Fruit fly (Drosophila melanogaster): ENCODE data around the gene CG4836.
A peak's percentile ranks its signal among the peaks of the same experiment; 100 is the strongest.

The CG4836 gene

dm6 chr3R:20027841-20028240, 14.2 kb downstream of the CG4836 start, which contains the start of the genes CG4424 and CG4854 (continued):
- TF ChIP-seq Max (GFP tag; optimal IDR thresholded peaks at IDR 0.05) (no peak), D19A (tag; optimal IDR thresholded peaks at IDR 0.05) (no peak), CG12769 (tag; optimal IDR thresholded peaks at IDR 0.05) (no peak), abd-A (tag; optimal IDR thresholded peaks at IDR 0.05) (no peak), CG6765 (GFP tag; optimal IDR thresholded peaks at IDR 0.05) (no peak), CG18764 (GFP tag; optimal IDR thresholded peaks at IDR 0.05) (no peak), ttk (GFP tag; IDR thresholded peaks at IDR 0.05) (no peak), shn (GFP tag; optimal IDR thresholded peaks at IDR 0.05) (no peak), CG9727 (GFP tag; optimal IDR thresholded peaks at IDR 0.05) (no peak), MBD-R2 (GFP tag; IDR thresholded peaks at IDR 0.05) (peak; percentile 96), chm (GFP tag; IDR thresholded peaks at IDR 0.05) (no peak), Dll (GFP tag; IDR thresholded peaks at IDR 0.05; ENCODE audit: partially characterized antibody) (peak; percentile 49; the same call in 2 of the 4 replicates), ATbp (GFP tag; optimal IDR thresholded peaks at IDR 0.05) (no peak), BEAF-32 (GFP tag; optimal IDR thresholded peaks at IDR 0.05) (peak; percentile 56), Abd-B (GFP tag; optimal IDR thresholded peaks at IDR 0.05) (peak; percentile 53), CG17385 (GFP tag; optimal IDR thresholded peaks at IDR 0.05) (peak; percentile 95), ci (GFP tag; IDR thresholded peaks at IDR 0.05) (0 out of 3 replicates have a peak, but pooled peaks have one; percentile 21), Sox100B (GFP tag; optimal IDR thresholded peaks at IDR 0.05) (no peak), sqz (GFP tag; optimal IDR thresholded peaks at IDR 0.05) (no peak), CG8765 (GFP tag; IDR thresholded peaks at IDR 0.05) (no peak), chif (GFP tag; optimal IDR thresholded peaks at IDR 0.05) (no peak), gce (GFP tag; IDR thresholded peaks at IDR 0.05) (no peak), kay (GFP tag; optimal IDR thresholded peaks at IDR 0.05) (no peak), Kr (GFP tag; optimal IDR thresholded peaks at IDR 0.05) (no peak), CG32772 (GFP tag; IDR thresholded peaks at IDR 0.05) (no peak)

- no peak for TF ChIP-seq Hr39 (optimal IDR thresholded peaks at IDR 0.05)
- no peak for TF ChIP-seq toy (GFP tag; IDR thresholded peaks at IDR 0.05)
- TF ChIP-seq Kr (GFP tag; optimal IDR thresholded peaks at IDR 0.05), result no peak
- no peak for TF ChIP-seq bowl (GFP tag; IDR thresholded peaks at IDR 0.05)
- TF ChIP-seq trh (GFP tag; optimal IDR thresholded peaks at IDR 0.05), result peak; percentile 26
- TF ChIP-seq CG7372 (GFP tag; IDR thresholded peaks at IDR 0.05), result peak; percentile 57
- no peak for TF ChIP-seq pros (GFP tag; optimal IDR thresholded peaks at IDR 0.05)
- peak; percentile 21 for TF ChIP-seq CG4617 (GFP tag; optimal IDR thresholded peaks at IDR 0.05; ENCODE audit: borderline replicate concordance)
- TF ChIP-seq lmd (GFP tag; IDR thresholded peaks at IDR 0.05), result peak; percentile 71
- no peak for TF ChIP-seq hth (optimal IDR thresholded peaks at IDR 0.05)
- TF ChIP-seq Gug (GFP tag; IDR thresholded peaks at IDR 0.05), result peak; percentile 87
- TF ChIP-seq CG12942 (GFP tag; optimal IDR thresholded peaks at IDR 0.05), result peak; percentile 64
- TF ChIP-seq CG8765 (GFP tag; IDR thresholded peaks at IDR 0.05), result peak; percentile 61
- TF ChIP-seq ara (GFP tag; IDR thresholded peaks at IDR 0.05), result no peak
- TF ChIP-seq Bteb2 (GFP tag; optimal IDR thresholded peaks at IDR 0.05), result peak; percentile 30
- no peak for TF ChIP-seq CG9797 (GFP tag; optimal IDR thresholded peaks at IDR 0.05)
- peak; percentile 59 for TF ChIP-seq fd96Cb (tag; optimal IDR thresholded peaks at IDR 0.05)
- no peak for TF ChIP-seq CG12769 (tag; optimal IDR thresholded peaks at IDR 0.05)
- no peak for TF ChIP-seq exex (tag; optimal IDR thresholded peaks at IDR 0.05)
- TF ChIP-seq pan (optimal IDR thresholded peaks at IDR 0.05), result no peak
- TF ChIP-seq pan (GFP tag; optimal IDR thresholded peaks at IDR 0.05 in 1 of 2, IDR thresholded peaks at IDR 0.05 in 1 of 2), result peak in 1 of 2 experiments; percentile 69
- peak; percentile 75 for TF ChIP-seq klu (GFP tag; IDR thresholded peaks at IDR 0.05)
- TF ChIP-seq CG32532 (GFP tag; IDR thresholded peaks at IDR 0.05), result peak; percentile 67
- TF ChIP-seq MBD-R2 (GFP tag; IDR thresholded peaks at IDR 0.05), result peak; percentile 91
- no peak for TF ChIP-seq gsb-n (tag; optimal IDR thresholded peaks at IDR 0.05)
- no peak for TF ChIP-seq CrebB (tag; optimal IDR thresholded peaks at IDR 0.05)
- TF ChIP-seq C15 (GFP tag; IDR thresholded peaks at IDR 0.05), result no peak
- TF ChIP-seq BtbVII (GFP tag; optimal IDR thresholded peaks at IDR 0.05), result peak; percentile 56
- TF ChIP-seq CG10366 (GFP tag; IDR thresholded peaks at IDR 0.05), result peak; percentile 63
- no peak for TF ChIP-seq z (GFP tag; IDR thresholded peaks at IDR 0.05)
These were observed 17.5 kb downstream of the CG4836 start, which contains the start of gene trem for dm6 chr3R:20031043-20031763. Gene trem, minus strand, starts transcription at chr3R:20031309.
